ENCODE assay signal across 2 fruit fly cellular contexts in the genomic region with DNA sequence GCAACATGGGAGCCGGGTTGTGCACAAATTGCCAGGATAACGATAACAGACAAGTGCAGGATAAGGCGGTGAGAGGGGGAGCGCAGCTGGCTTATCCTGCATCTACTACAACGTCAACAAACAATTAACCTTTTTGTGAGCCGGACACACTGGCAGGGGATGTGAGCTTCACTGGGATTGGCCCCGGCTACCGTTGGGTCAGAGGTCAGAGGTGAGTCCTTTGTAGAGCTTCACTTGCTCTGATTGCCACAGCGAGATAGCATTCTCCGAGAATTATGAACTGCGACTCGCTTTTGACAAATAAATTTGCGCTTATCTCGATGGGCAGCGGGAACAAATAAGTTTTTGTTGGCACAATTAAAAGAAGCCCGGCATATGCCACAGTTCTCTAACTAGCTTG.
TF ChIP-seq lines count a peak whose summit lies in the region.

No protein-coding gene starts in this region.

- no peak for TF ChIP-seq CTCF in whole organism, embryonic (GFP tag; optimal IDR thresholded peaks at IDR 0.05; lab: Kevin White, UChicago)

TF ChIP-seq in whole organism, embryonic, 481 proteins besides CTCF, POLR2A, EP300 and RAD21:
- TF ChIP-seq CoRest (tag; optimal IDR thresholded peaks at IDR 0.05; lab: Kevin White, UChicago): no peak
- TF ChIP-seq CG10959 (GFP tag; IDR thresholded peaks at IDR 0.05; lab: Robert Waterston, UW): 0 out of 2 replicates have a peak, but pooled peaks have one; percentile 34
TF ChIP-seq in whole organism, embryonic: peak in this region for 1.

TF ChIP-seq in whole organism, prepupa, 60 proteins besides CTCF, POLR2A, EP300 and RAD21:
- TF ChIP-seq svp (GFP tag; lab: Kevin White, UChicago): peak; percentile 90
- no peak for TF ChIP-seq CG1621 (tag; optimal IDR thresholded peaks at IDR 0.05; lab: Kevin White, UChicago)
